Worm (Caenorhabditis elegans): ENCODE data around the gene Y46D2A.1.

ce11 chrII:3295193-3295592 lies 27.2 kb upstream of the Y46D2A.1 start, which contains the start of gene btb-17:
- TF ChIP-seq ref-1 (GFP tag; conservative IDR thresholded peaks at IDR 0.05) (no peak), cog-1 (tag; optimal IDR thresholded peaks at IDR 0.05) (no peak), tab-1 (GFP tag; IDR thresholded peaks at IDR 0.05) (no peak), med-1 (GFP tag; optimal IDR thresholded peaks at IDR 0.05; ENCODE audit: insufficient read depth) (no peak), T22C8.4 (GFP tag; IDR thresholded peaks at IDR 0.05) (no peak), flt-1 (GFP tag; IDR thresholded peaks at IDR 0.05) (no peak), ztf-29 (GFP tag; IDR thresholded peaks at IDR 0.05) (no peak), ztf-23 (GFP tag; IDR thresholded peaks at IDR 0.05) (no peak)

Data from whole organism, midembryonic.